Worm (Caenorhabditis elegans): ENCODE measurements around the gene ivd-1.
A peak's percentile ranks its signal among the peaks of the same experiment; 100 is the strongest.

The ivd-1 gene

ce11 chrIV:5060984-5061383 lies 27.7 kb downstream of the ivd-1 start, which contains the start of gene C09B9.7:
Gene C09B9.7, minus strand, starts transcription at chrIV:5061084.
- TF ChIP-seq lin-32 (GFP tag; optimal IDR thresholded peaks at IDR 0.05) (no peak), zip-8 (tag; optimal IDR thresholded peaks at IDR 0.05) (no peak), hlh-1 (tag; optimal IDR thresholded peaks at IDR 0.05) (no peak), mls-2 (tag; optimal IDR thresholded peaks at IDR 0.05) (no peak), blmp-1 (tag; optimal IDR thresholded peaks at IDR 0.05) (no peak), drap-1 (GFP tag; optimal IDR thresholded peaks at IDR 0.05) (no peak), unc-39 (tag; optimal IDR thresholded peaks at IDR 0.05) (no peak), unc-62 (GFP tag; optimal IDR thresholded peaks at IDR 0.05) (no peak), ceh-39 (tag; optimal IDR thresholded peaks at IDR 0.05) (no peak), snpc-4 (tag; optimal IDR thresholded peaks at IDR 0.05) (no peak), ztf-11 (tag; optimal IDR thresholded peaks at IDR 0.05) (no peak), lsy-2 (tag; optimal IDR thresholded peaks at IDR 0.05) (no peak), ham-2 (GFP tag; optimal IDR thresholded peaks at IDR 0.05) (no peak)

ce11 chrIV:5055964-5056588 lies 32.6 kb downstream of the ivd-1 start, which contains the start of gene msp-55:
Gene msp-55, minus strand, starts transcription at chrIV:5056014.
- TF ChIP-seq sem-2 (GFP tag; optimal IDR thresholded peaks at IDR 0.05) (no peak), mep-1 (tag; optimal IDR thresholded peaks at IDR 0.05) (no peak), ceh-39 (tag; optimal IDR thresholded peaks at IDR 0.05) (no peak), bed-3 (GFP tag; optimal IDR thresholded peaks at IDR 0.05) (no peak), ceh-83 (GFP tag; optimal IDR thresholded peaks at IDR 0.05) (no peak), lin-13 (tag; optimal IDR thresholded peaks at IDR 0.05) (no peak), zip-8 (tag; optimal IDR thresholded peaks at IDR 0.05) (peak; percentile 97)

ce11 chrIV:5054297-5054696 lies 34.4 kb downstream of the ivd-1 start:
- TF ChIP-seq flh-1 (GFP tag; optimal IDR thresholded peaks at IDR 0.05) (no peak), ceh-83 (GFP tag; optimal IDR thresholded peaks at IDR 0.05) (no peak), mab-5 (tag; optimal IDR thresholded peaks at IDR 0.05) (no peak), nhr-76 (tag; optimal IDR thresholded peaks at IDR 0.05) (no peak), pha-4 (tag; optimal IDR thresholded peaks at IDR 0.05) (no peak), sem-2 (GFP tag; optimal IDR thresholded peaks at IDR 0.05) (no peak), sptf-1 (tag; optimal IDR thresholded peaks at IDR 0.05) (no peak), drap-1 (GFP tag; optimal IDR thresholded peaks at IDR 0.05) (no peak), ztf-11 (tag; optimal IDR thresholded peaks at IDR 0.05) (no peak), lsy-2 (tag; optimal IDR thresholded peaks at IDR 0.05) (no peak), lin-32 (GFP tag; optimal IDR thresholded peaks at IDR 0.05) (no peak), unc-62 (GFP tag; optimal IDR thresholded peaks at IDR 0.05) (no peak), nhr-237 (tag; optimal IDR thresholded peaks at IDR 0.05) (no peak), nhr-28 (tag; optimal IDR thresholded peaks at IDR 0.05) (no peak), mls-2 (tag; optimal IDR thresholded peaks at IDR 0.05) (no peak), snpc-4 (tag; optimal IDR thresholded peaks at IDR 0.05) (no peak), ces-1 (GFP tag; optimal IDR thresholded peaks at IDR 0.05) (no peak), ceh-39 (tag; optimal IDR thresholded peaks at IDR 0.05) (no peak), blmp-1 (tag; optimal IDR thresholded peaks at IDR 0.05) (no peak), nhr-2 (tag; optimal IDR thresholded peaks at IDR 0.05) (no peak)

- TF ChIP-seq nhr-12 (tag; optimal IDR thresholded peaks at IDR 0.05) (no peak), unc-62 (GFP tag; optimal IDR thresholded peaks at IDR 0.05) (no peak), mep-1 (tag; optimal IDR thresholded peaks at IDR 0.05) (no peak), ceh-39 (tag; optimal IDR thresholded peaks at IDR 0.05) (no peak), ces-1 (GFP tag; optimal IDR thresholded peaks at IDR 0.05) (no peak), hlh-1 (tag; optimal IDR thresholded peaks at IDR 0.05) (no peak), mab-5 (tag; optimal IDR thresholded peaks at IDR 0.05) (no peak), nhr-28 (tag; optimal IDR thresholded peaks at IDR 0.05) (no peak)
These were observed 43.3 kb downstream of the ivd-1 start, which contains the start of gene hot-9 for ce11 chrIV:5045389-5045788. Gene hot-9, minus strand, starts transcription at chrIV:5045489.

- TF ChIP-seq ceh-83 (GFP tag; optimal IDR thresholded peaks at IDR 0.05) = peak; percentile 79
- no peak for TF ChIP-seq nhr-28 (tag; optimal IDR thresholded peaks at IDR 0.05)
These were observed 49.9 kb downstream of the ivd-1 start for ce11 chrIV:5038744-5039143.

ce11 chrIV:5037489-5037888 lies 51.2 kb downstream of the ivd-1 start, which contains the start of gene C09B9.1:
Gene C09B9.1, plus strand, starts transcription at chrIV:5037789.
- TF ChIP-seq elt-1 (tag; optimal IDR thresholded peaks at IDR 0.05; ENCODE audit: borderline replicate concordance, insufficient read depth) = no peak
- TF ChIP-seq lsy-2 (tag; optimal IDR thresholded peaks at IDR 0.05) = no peak
- no peak for TF ChIP-seq elt-3 (tag; optimal IDR thresholded peaks at IDR 0.05)
- TF ChIP-seq ces-1 (GFP tag; optimal IDR thresholded peaks at IDR 0.05) = no peak
- TF ChIP-seq snpc-4 (tag; optimal IDR thresholded peaks at IDR 0.05) = no peak
- TF ChIP-seq mab-5 (tag; optimal IDR thresholded peaks at IDR 0.05) = no peak
- TF ChIP-seq pha-4 (tag; optimal IDR thresholded peaks at IDR 0.05) = no peak
- no peak for TF ChIP-seq ceh-83 (GFP tag; optimal IDR thresholded peaks at IDR 0.05)
- no peak for TF ChIP-seq unc-39 (tag; optimal IDR thresholded peaks at IDR 0.05)

All from whole organism, mixed stage, embryonic.